Fruit fly (Drosophila melanogaster) Kc167 (cell line): ENCODE results near the gene CG12992.

Experiments used
- Myc ChIP-seq: fragments of >200 bp; optimal IDR thresholded peaks from 2 replicates; lab custom pipeline; 2017; ENCODE audit warnings: missing external identifiers
- Sin3A ChIP-seq: fragments of >200 bp; optimal IDR thresholded peaks from 2 replicates; lab custom pipeline; 2018; ENCODE audit warnings: missing external identifiers
- insv ChIP-seq: fragments of >200 bp; optimal IDR thresholded peaks from 3 replicates; lab custom pipeline; 2018; ENCODE audit warnings: missing external identifiers

- TF ChIP-seq insv (lab: Kevin White, UChicago) (no peak), Myc (lab: Kevin White, UChicago) (no peak), Sin3A (lab: Kevin White, UChicago) (no peak)
Observed at dm6 chrX:17562585-17562984, 26.1 kb upstream of the CG12992 start.
